Worm (Caenorhabditis elegans): Measurements from ENCODE around the gene M01H9.4.

M01H9.4 gene

DNA sequence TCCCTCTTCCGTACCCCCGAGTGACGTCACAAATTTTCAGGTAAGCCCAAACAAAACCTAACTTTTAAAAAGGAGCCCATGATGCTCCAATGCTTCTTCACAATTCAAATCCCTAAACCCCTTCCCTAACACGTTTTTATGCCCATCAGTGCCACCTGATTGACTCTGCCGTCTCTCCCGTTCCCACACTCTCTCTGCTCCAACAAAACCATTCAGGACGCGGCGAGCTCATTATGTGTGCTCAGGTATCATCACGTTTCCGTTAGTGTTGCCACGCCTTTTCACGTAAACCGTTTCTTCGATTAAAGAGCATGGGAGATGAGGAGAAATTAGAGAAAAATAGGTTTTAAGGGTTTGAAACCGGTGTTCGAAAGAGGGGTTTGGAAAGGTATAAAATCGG is 19.6 kb downstream of the M01H9.4 start, which contains the start of gene M01H9.2:
Gene M01H9.2 (minus strand): TSS at position 101 of the 400 bp plus-strand sequence.
- TF ChIP-seq pes-1 (GFP tag; IDR thresholded peaks at IDR 0.05) (no peak), sea-1 (GFP tag; conservative IDR thresholded peaks at IDR 0.05) (no peak), ets-7 (tag; optimal IDR thresholded peaks at IDR 0.05) (no peak), flt-1 (GFP tag; IDR thresholded peaks at IDR 0.05) (no peak), hmbx-1 (tag; optimal IDR thresholded peaks at IDR 0.05) (no peak), scrt-1 (GFP tag; IDR thresholded peaks at IDR 0.05) (no peak), tbx-11 (GFP tag; IDR thresholded peaks at IDR 0.05) (no peak), hnd-1 (tag; optimal IDR thresholded peaks at IDR 0.05) (no peak), tra-4 (tag; optimal IDR thresholded peaks at IDR 0.05) (no peak), ceh-36 (tag; optimal IDR thresholded peaks at IDR 0.05) (no peak)

DNA sequence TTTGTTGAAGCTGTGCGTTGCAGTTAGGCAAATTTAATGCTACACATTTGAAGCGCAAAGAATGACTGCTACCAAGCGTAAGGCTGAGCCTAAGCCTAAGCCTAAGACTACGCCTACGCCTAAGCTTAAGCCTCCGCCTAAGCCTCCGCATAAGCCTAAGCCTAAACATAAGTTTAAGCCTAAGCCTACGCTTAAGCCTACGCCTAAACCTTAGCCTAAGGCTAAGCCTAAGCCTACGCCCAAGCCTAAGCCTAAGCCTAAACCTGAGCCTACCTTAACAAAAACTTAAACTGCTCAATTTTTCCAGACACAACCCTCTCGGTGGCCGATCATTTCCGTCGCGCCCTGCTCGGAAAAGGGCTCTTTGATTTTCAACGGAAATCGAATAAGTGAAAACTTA is 23.4 kb downstream of the M01H9.4 start:
- TF ChIP-seq aly-1 (tag; optimal IDR thresholded peaks at IDR 0.05) (no peak), ceh-13 (GFP tag; optimal IDR thresholded peaks at IDR 0.05) (no peak), ceh-36 (tag; optimal IDR thresholded peaks at IDR 0.05) (peak; percentile 51), B0310.2 (tag; optimal IDR thresholded peaks at IDR 0.05) (no peak), F13C5.2 (tag; optimal IDR thresholded peaks at IDR 0.05) (no peak), sea-1 (GFP tag; conservative IDR thresholded peaks at IDR 0.05) (no peak)

DNA sequence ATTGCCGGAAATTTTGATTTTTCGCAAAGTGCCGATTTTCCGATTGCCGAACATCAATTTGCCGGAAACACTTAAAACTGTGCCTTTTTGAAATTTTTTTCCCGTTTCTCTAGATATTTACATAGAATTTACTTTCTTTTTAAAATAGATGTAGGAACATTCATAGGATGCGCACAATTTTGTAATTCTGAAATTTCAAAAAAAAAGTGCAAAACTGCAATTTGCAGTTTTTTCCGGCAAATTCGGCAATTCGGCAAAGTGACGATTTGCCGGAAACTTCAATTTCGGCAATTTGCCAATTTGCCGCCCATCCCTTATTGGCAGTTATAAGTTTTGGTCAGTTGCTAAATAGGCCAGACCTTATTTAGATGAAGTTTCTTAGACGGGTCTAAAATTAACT is 26.1 kb downstream of the M01H9.4 start:
- TF ChIP-seq B0310.2 (tag; optimal IDR thresholded peaks at IDR 0.05), result no peak
- TF ChIP-seq hnd-1 (tag; optimal IDR thresholded peaks at IDR 0.05), result no peak
- TF ChIP-seq pes-1 (GFP tag; IDR thresholded peaks at IDR 0.05), result no peak
- TF ChIP-seq ceh-36 (tag; optimal IDR thresholded peaks at IDR 0.05), result no peak
- TF ChIP-seq hmbx-1 (tag; optimal IDR thresholded peaks at IDR 0.05), result no peak
- TF ChIP-seq tbx-37 (GFP tag; conservative IDR thresholded peaks at IDR 0.05), result no peak
- TF ChIP-seq flt-1 (GFP tag; IDR thresholded peaks at IDR 0.05), result no peak
- no peak for TF ChIP-seq sea-1 (GFP tag; conservative IDR thresholded peaks at IDR 0.05)
- TF ChIP-seq tra-4 (tag; optimal IDR thresholded peaks at IDR 0.05), result no peak
- no peak for TF ChIP-seq hmg-4 (GFP tag; optimal IDR thresholded peaks at IDR 0.05)
- no peak for TF ChIP-seq ama-1 (optimal IDR thresholded peaks at IDR 0.05)
- TF ChIP-seq tbx-11 (GFP tag; IDR thresholded peaks at IDR 0.05), result no peak
- TF ChIP-seq ceh-13 (GFP tag; optimal IDR thresholded peaks at IDR 0.05), result no peak

DNA sequence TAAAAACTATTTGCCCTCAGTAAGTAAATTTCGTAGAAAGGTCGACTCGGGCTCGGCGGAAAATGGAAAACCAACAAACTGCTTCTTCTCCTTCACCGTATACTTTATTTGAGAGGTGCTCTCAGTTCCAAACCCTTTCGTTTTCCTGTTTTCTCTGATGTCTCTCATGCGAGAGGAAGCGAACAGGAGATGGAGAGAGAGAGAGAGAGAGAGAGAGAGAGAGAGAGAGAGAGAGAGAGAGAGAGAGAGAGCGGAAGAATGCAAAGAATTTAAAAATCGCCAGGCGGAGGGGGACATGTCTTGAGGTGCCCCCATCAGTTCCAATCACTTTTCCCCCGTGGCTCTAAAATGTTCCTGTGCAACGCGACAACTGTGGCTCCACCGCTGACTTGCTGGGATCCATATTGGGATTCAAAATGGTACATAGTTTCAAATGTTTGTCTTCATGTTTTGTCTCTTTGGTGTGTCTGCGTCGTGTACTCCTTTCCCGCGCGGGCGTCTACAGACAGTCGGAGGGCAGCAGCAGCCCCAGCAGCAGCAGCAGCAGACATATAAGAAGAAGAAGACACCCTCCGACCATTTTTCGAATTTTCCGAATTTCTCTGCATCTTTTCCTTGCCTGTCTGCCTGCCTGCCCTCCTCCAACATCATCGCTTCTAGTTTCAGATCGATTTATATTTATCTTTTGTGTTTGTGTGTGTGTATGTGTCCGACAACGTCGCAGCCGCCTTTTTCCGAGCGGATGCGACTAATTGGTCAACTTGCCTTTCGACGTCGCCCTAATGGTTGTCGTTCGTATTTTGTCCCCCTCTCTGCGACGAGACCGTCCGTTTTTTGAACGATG is 28.2 kb downstream of the M01H9.4 start, which contains the start of gene R08C7.11:
Gene R08C7.11 (minus strand): TSS at position 608 of the 844 bp plus-strand sequence.
- TF ChIP-seq B0310.2 (tag; optimal IDR thresholded peaks at IDR 0.05) (no peak), flt-1 (GFP tag; IDR thresholded peaks at IDR 0.05) (no peak), scrt-1 (GFP tag; IDR thresholded peaks at IDR 0.05) (no peak), hmbx-1 (tag; optimal IDR thresholded peaks at IDR 0.05) (no peak), tbx-37 (GFP tag; conservative IDR thresholded peaks at IDR 0.05) (no peak), hmg-4 (GFP tag; optimal IDR thresholded peaks at IDR 0.05) (peak; percentile 48), sea-1 (GFP tag; conservative IDR thresholded peaks at IDR 0.05) (no peak)

DNA sequence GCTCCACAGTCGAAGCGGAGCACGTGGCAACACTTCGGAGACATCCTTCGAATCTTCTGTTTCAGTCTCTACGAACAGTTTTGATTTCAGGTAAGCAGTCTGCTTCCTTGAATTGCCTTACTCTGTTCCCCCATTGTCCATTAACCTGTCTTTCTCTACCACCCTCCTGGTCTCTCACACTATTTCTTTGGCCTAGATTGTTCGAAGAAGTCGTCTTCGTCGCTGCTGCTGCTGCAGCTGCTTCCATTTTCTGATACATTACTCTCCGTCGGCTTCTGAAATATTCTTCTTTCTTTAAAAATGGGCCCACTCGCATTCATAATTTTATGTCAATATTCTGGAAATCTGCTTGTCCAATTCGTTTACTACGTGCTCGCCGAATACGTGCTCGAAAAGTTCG is 31.1 kb downstream of the M01H9.4 start, which contains the start of gene R08C7.1:
Gene R08C7.1 (plus strand): TSS at position 301 of the 400 bp plus-strand sequence.
- no peak for TF ChIP-seq B0310.2 (tag; optimal IDR thresholded peaks at IDR 0.05)
- TF ChIP-seq pes-1 (GFP tag; IDR thresholded peaks at IDR 0.05), result no peak
- no peak for TF ChIP-seq ets-7 (tag; optimal IDR thresholded peaks at IDR 0.05)
- no peak for TF ChIP-seq tbx-11 (GFP tag; IDR thresholded peaks at IDR 0.05)
- TF ChIP-seq ceh-13 (GFP tag; optimal IDR thresholded peaks at IDR 0.05), result no peak
- TF ChIP-seq tra-4 (tag; optimal IDR thresholded peaks at IDR 0.05), result no peak
- TF ChIP-seq aly-1 (tag; optimal IDR thresholded peaks at IDR 0.05), result no peak
- TF ChIP-seq flt-1 (GFP tag; IDR thresholded peaks at IDR 0.05), result no peak
- no peak for TF ChIP-seq hmg-4 (GFP tag; optimal IDR thresholded peaks at IDR 0.05)
- TF ChIP-seq ceh-36 (tag; optimal IDR thresholded peaks at IDR 0.05), result no peak

DNA sequence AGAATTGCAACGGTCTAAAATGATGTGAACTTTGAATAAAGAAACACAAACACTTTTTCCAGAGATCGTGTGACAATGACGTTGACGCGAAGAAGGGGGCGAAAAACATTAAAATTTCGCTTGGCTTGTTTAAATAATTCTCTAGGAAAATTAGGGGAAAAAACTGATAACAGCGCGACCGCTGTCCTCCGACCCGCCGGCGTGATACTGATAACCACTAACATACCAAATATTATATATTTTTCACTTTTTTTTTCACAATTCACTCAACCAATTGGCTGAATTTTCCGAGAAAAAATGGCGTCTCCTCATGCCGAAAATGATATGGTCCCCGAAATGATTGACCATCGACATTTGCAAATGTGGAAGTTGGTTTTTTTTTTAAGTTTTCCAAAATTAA is 32.9 kb downstream of the M01H9.4 start:
- TF ChIP-seq hmg-4 (GFP tag; optimal IDR thresholded peaks at IDR 0.05) (no peak), tra-4 (tag; optimal IDR thresholded peaks at IDR 0.05) (no peak), aly-1 (tag; optimal IDR thresholded peaks at IDR 0.05) (no peak), sea-1 (GFP tag; conservative IDR thresholded peaks at IDR 0.05) (no peak), ets-7 (tag; optimal IDR thresholded peaks at IDR 0.05) (no peak), scrt-1 (GFP tag; IDR thresholded peaks at IDR 0.05) (no peak), pes-1 (GFP tag; IDR thresholded peaks at IDR 0.05) (no peak), hmbx-1 (tag; optimal IDR thresholded peaks at IDR 0.05) (no peak)

DNA sequence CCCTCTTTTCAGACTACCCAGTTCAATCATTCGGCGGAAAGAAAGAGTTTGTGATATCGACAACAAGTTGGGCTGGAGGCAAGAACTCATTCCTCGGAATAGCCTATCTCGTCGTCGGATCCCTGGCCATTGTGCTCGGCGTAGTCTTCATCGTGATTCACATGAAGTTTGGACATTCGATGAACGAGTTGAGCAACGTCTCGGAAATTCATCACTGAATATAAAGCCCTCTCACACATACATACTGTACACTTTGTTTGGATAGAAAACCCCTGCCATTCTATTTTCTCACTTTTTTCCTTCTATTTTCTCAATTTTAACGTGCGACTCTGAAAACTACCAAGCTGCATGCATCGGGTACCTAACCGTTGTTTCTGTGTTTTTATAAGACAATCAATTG is 33.3 kb downstream of the M01H9.4 start, which contains the start of gene R08C7.12:
Gene R08C7.12 (plus strand): TSS at position 301 of the 400 bp plus-strand sequence.
- TF ChIP-seq ceh-13 (GFP tag; optimal IDR thresholded peaks at IDR 0.05) (no peak), flt-1 (GFP tag; IDR thresholded peaks at IDR 0.05) (no peak), tra-4 (tag; optimal IDR thresholded peaks at IDR 0.05) (no peak)

DNA sequence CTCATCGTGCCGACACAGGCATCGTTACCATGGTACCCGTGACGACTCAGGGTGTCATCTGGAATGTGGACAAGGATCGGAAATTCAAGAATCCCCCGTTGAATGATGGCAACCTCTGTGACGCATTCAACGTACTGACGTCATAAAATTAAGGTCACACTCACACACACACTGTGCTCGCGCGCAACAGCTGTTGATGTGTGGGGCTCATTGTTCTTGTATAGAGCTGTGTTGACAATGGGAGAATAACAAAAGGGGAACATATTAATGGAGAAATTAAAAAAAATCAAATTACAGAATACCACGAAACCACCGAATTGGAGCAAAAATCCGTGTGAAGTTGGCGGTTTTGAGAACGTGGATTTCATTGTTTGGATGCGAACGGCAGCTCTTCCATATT is 34.4 kb downstream of the M01H9.4 start:
- TF ChIP-seq scrt-1 (GFP tag; IDR thresholded peaks at IDR 0.05), result no peak
- no peak for TF ChIP-seq ceh-13 (GFP tag; optimal IDR thresholded peaks at IDR 0.05)
- TF ChIP-seq hnd-1 (tag; optimal IDR thresholded peaks at IDR 0.05), result no peak
- no peak for TF ChIP-seq tbx-11 (GFP tag; IDR thresholded peaks at IDR 0.05)
- TF ChIP-seq B0310.2 (tag; optimal IDR thresholded peaks at IDR 0.05), result no peak
- no peak for TF ChIP-seq F13C5.2 (tag; optimal IDR thresholded peaks at IDR 0.05)
- no peak for TF ChIP-seq sea-1 (GFP tag; conservative IDR thresholded peaks at IDR 0.05)
- TF ChIP-seq tra-4 (tag; optimal IDR thresholded peaks at IDR 0.05), result no peak
- TF ChIP-seq hmg-4 (GFP tag; optimal IDR thresholded peaks at IDR 0.05), result no peak
- no peak for TF ChIP-seq hmbx-1 (tag; optimal IDR thresholded peaks at IDR 0.05)
